Worm (Caenorhabditis elegans): ENCODE results near the gene K05F1.10.
"Not testable (repeated sequence)": the region's sequence is repeated elsewhere in the genome, so short reads cannot be mapped to it uniquely, and the experiment has no call there.

K05F1.10 gene

DNA sequence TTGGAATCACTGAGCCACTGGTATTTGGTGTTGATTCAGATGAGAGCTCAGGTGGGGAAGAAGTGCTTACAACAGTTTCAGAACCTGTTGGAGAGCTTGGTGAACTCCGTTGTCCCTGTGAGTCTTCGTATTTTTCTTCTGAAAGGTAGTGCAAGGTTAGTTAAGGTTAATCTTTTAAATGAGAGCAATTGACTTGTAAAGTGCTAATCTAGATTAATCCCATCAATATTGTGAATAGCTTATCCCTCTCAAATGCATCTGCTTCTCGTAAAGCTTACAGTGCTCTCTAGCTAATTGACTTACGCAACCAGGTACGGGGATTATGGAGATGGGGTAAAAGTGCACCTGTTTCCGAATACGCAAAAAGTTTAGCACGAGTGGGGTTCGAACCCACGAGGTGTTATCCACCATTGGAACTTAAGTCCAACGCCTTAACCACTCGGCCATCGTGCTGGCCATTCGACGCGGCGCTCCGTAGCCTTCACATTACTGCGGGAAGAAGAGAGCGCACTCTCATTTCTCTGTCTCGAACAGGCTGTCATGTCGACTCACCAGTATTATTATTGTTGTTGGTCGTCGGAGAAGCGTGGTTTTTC is 32.6 kb downstream of the K05F1.10 start (continued):
- no peak for TF ChIP-seq irx-1 (tag; optimal IDR thresholded peaks at IDR 0.05)
- no peak for TF ChIP-seq tlp-1 (tag; optimal IDR thresholded peaks at IDR 0.05)
- TF ChIP-seq unc-98 (GFP tag; IDR thresholded peaks at IDR 0.05), result no peak

DNA sequence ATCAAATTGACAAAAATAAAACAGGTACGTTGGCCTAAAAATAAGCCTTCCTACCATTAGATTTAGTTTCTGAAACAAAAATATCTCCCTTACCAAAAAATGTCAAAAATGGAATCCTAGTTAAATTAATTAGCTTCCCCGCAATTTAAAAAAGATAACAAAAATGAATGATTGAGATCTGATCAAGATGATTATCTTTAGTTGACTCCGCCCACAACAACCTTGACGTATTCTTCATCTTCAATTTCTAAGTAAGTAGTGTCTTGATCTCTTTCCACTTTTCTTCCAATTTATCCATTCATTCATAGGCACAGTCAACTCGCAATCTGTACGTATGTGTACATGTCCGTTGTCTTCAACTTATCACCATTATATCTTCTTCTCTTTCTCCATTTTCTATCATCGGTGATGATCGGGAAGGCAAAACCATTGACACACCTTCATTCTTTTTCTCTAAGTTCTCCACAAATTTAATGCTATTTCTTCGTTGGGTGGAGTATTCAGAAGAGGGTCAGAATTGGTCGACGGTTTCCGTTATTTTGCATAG is 36.9 kb downstream of the K05F1.10 start:
- peak; percentile 12 for TF ChIP-seq rnt-1 (tag; optimal IDR thresholded peaks at IDR 0.05)
- TF ChIP-seq lin-39 (tag; optimal IDR thresholded peaks at IDR 0.05), result peak; percentile 41
- TF ChIP-seq ceh-90 (tag; optimal IDR thresholded peaks at IDR 0.05), result no peak
- peak; percentile 67 for TF ChIP-seq lin-14 (GFP tag; optimal IDR thresholded peaks at IDR 0.05)
- peak; percentile 34 for TF ChIP-seq nhr-20 (tag; optimal IDR thresholded peaks at IDR 0.05)
- peak; percentile 36 for TF ChIP-seq snu-23 (GFP tag; optimal IDR thresholded peaks at IDR 0.05)
- TF ChIP-seq nhr-11 (tag; optimal IDR thresholded peaks at IDR 0.05), result no peak
- TF ChIP-seq blmp-1 (tag; optimal IDR thresholded peaks at IDR 0.05), result peak; percentile 44
- TF ChIP-seq C34B4.2 (tag; optimal IDR thresholded peaks at IDR 0.05), result no peak
- peak; percentile 40 for TF ChIP-seq mep-1 (tag; optimal IDR thresholded peaks at IDR 0.05)
- TF ChIP-seq nhr-85 (tag), result peak; percentile 88
- TF ChIP-seq mab-9 (GFP tag; IDR thresholded peaks at IDR 0.05), result no peak
- peak in 2 of 6 experiments; percentile 19 to 59 for TF ChIP-seq elt-3 (tag; optimal IDR thresholded peaks at IDR 0.05)
- TF ChIP-seq nhr-71 (tag; optimal IDR thresholded peaks at IDR 0.05), result peak; percentile 3
- TF ChIP-seq nhr-84 (tag; optimal IDR thresholded peaks at IDR 0.05), result no peak

DNA sequence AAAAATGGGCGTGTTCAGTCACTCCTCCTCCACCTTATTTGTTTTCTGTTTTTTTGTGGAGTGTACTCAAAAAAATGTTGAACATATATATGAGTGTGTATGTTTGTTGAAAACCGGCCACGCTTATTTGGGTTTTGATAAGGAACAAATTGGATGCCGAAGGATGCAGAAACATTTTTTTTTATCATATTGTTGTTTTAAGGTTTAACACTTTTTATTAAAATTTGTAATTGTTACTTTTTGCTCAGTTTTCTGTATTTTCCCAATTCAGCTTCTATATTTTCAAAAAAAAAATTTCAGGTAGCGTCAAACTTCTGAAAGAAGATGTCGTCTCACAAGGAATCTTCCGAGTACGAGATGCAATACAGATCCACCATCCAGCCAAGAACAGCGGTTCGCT is 40.0 kb downstream of the K05F1.10 start, which contains the start of gene ifb-1:
TSS of gene ifb-1 (plus strand) at position 301 of the 400 bp plus-strand sequence.
- no peak for TF ChIP-seq swsn-7 (tag; optimal IDR thresholded peaks at IDR 0.05)
- no peak for TF ChIP-seq sup-37 (GFP tag; optimal IDR thresholded peaks at IDR 0.05)
- no peak for TF ChIP-seq grh-1 (GFP tag; IDR thresholded peaks at IDR 0.05)
- TF ChIP-seq ztf-11 (tag; optimal IDR thresholded peaks at IDR 0.05), result no peak
- TF ChIP-seq unc-130 (tag; optimal IDR thresholded peaks at IDR 0.05), result no peak
- TF ChIP-seq nhr-19 (GFP tag; conservative IDR thresholded peaks at IDR 0.05), result no peak
- TF ChIP-seq ces-1 (GFP tag; optimal IDR thresholded peaks at IDR 0.05), result no peak
- TF ChIP-seq ceh-90 (tag; optimal IDR thresholded peaks at IDR 0.05), result no peak
- TF ChIP-seq dpl-1 (GFP tag; optimal IDR thresholded peaks at IDR 0.05), result no peak
- no peak for TF ChIP-seq efl-1 (optimal IDR thresholded peaks at IDR 0.05)
- TF ChIP-seq efl-1 (GFP tag; optimal IDR thresholded peaks at IDR 0.05 in 1 of 2), result no peak
- no peak for TF ChIP-seq zag-1 (tag; optimal IDR thresholded peaks at IDR 0.05)
- TF ChIP-seq snpc-4 (tag; optimal IDR thresholded peaks at IDR 0.05), result no peak
- TF ChIP-seq lin-14 (GFP tag; optimal IDR thresholded peaks at IDR 0.05), result no peak
- TF ChIP-seq mab-9 (GFP tag; IDR thresholded peaks at IDR 0.05), result no peak

DNA sequence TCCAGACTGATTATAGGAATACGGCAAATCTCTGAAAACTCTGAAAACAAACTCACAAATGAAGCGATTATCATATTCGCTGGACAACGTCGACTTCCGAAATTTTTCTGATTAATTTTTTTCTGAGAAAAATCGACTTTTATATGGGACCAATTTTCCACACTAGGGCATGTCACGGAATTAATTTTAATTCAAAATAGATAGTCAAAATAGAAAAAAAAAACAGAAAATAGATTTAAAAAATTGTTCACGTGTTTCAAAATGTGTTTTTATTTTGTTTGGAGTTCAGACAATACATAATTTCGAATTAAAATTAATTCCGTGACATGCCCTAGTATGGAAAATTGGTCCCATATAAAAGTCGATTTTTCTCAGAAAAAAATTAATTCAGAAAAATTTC is 47.6 kb downstream of the K05F1.10 start, which contains the start of the genes F10C1.3 and F10C1.23:
TSS of gene F10C1.3 (minus strand) at position 101 of the 400 bp plus-strand sequence.
TSS of gene F10C1.23 (plus strand) at position 385 of the 400 bp plus-strand sequence.
- not testable (repeated sequence) for TF ChIP-seq aly-2, C04F5.9, swsn-7 (tag; optimal IDR thresholded peaks at IDR 0.05)

DNA sequence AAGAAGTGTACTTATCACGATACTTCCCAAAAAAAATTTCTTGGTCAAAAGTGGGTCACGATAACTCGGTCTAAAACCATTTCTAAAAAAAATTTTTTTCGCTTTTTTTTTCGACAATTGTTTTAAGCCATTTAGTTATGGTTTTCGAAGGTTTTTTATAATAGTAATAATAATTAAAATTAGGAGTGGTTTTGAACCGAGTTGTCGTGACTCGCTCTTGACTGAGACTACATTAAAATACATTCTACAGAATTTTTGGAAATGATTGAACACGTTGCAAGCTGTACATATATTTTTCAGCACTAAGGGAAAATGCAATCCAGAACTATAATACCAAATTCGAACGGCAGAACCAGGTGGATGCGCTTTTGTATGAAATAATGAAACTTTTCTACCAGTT is 51.1 kb downstream of the K05F1.10 start, which contains the start of gene F10C1.8:
TSS of gene F10C1.8 (plus strand) at position 301 of the 400 bp plus-strand sequence.
- TF ChIP-seq isw-1 (GFP tag; IDR thresholded peaks at IDR 0.05), result no peak
- no peak for TF ChIP-seq C16A3.4 (tag; optimal IDR thresholded peaks at IDR 0.05)
- no peak for TF ChIP-seq fkh-10 (GFP tag; optimal IDR thresholded peaks at IDR 0.05)
- TF ChIP-seq pag-3 (tag; optimal IDR thresholded peaks at IDR 0.05; ENCODE audit: borderline replicate concordance, insufficient read depth), result no peak
- no peak for TF ChIP-seq nhr-71 (tag; optimal IDR thresholded peaks at IDR 0.05)
- TF ChIP-seq egl-27 (tag; optimal IDR thresholded peaks at IDR 0.05), result no peak
- TF ChIP-seq unc-98 (GFP tag; IDR thresholded peaks at IDR 0.05), result no peak
- no peak for TF ChIP-seq jun-1 (tag; optimal IDR thresholded peaks at IDR 0.05)
- no peak for TF ChIP-seq nhr-237 (tag; optimal IDR thresholded peaks at IDR 0.05)
- no peak for TF ChIP-seq sox-4 (tag; optimal IDR thresholded peaks at IDR 0.05)
- no peak for TF ChIP-seq hpl-2 (GFP tag; optimal IDR thresholded peaks at IDR 0.05)
- no peak for TF ChIP-seq ama-1 (optimal IDR thresholded peaks at IDR 0.05)
- no peak for TF ChIP-seq zag-1 (tag; optimal IDR thresholded peaks at IDR 0.05)

Data from whole organism, L1 larva.